Fruit fly (Drosophila melanogaster): ENCODE results near the gene CG9555.

The CG9555 gene

dm6 chr2L:8941736-8942337, 49.7 kb upstream of the CG9555 start, which contains the start of gene Argl (continued):
- TF ChIP-seq MTF-1 (GFP tag; optimal IDR thresholded peaks at IDR 0.05; ENCODE audit: borderline replicate concordance), result no peak
- TF ChIP-seq CG34376 (GFP tag; optimal IDR thresholded peaks at IDR 0.05), result peak; percentile 74
- no peak for TF ChIP-seq trem (tag; optimal IDR thresholded peaks at IDR 0.05)
- no peak for TF ChIP-seq CG17361 (GFP tag; IDR thresholded peaks at IDR 0.05)
- no peak for TF ChIP-seq kah (GFP tag; optimal IDR thresholded peaks at IDR 0.05)
- no peak for TF ChIP-seq CG10147 (GFP tag; optimal IDR thresholded peaks at IDR 0.05)
- peak; percentile 32 for TF ChIP-seq CG13296 (GFP tag; optimal IDR thresholded peaks at IDR 0.05)
- TF ChIP-seq CG18619 (GFP tag; optimal IDR thresholded peaks at IDR 0.05), result no peak
- TF ChIP-seq gem (tag; optimal IDR thresholded peaks at IDR 0.05), result peak; percentile 9
- peak in 1 of 2 experiments; percentile 50 for TF ChIP-seq Pdp1 (GFP tag; optimal IDR thresholded peaks at IDR 0.05)
- no peak for TF ChIP-seq CG34224 (GFP tag; IDR thresholded peaks at IDR 0.05; ENCODE audit: partially characterized antibody)
- no peak for TF ChIP-seq pros (GFP tag; optimal IDR thresholded peaks at IDR 0.05)
- no peak for TF ChIP-seq CTCF (GFP tag; optimal IDR thresholded peaks at IDR 0.05)
- TF ChIP-seq fu2 (GFP tag; optimal IDR thresholded peaks at IDR 0.05), result no peak
- peak; percentile 73 for TF ChIP-seq exex (tag; optimal IDR thresholded peaks at IDR 0.05)
- peak; percentile 5 for TF ChIP-seq CG11504 (tag; optimal IDR thresholded peaks at IDR 0.05)
- peak; percentile 54 for TF ChIP-seq sug (tag; optimal IDR thresholded peaks at IDR 0.05)
- TF ChIP-seq Hand (GFP tag; optimal IDR thresholded peaks at IDR 0.05), result peak; percentile 19
- TF ChIP-seq grau (tag; optimal IDR thresholded peaks at IDR 0.05), result peak; percentile 27
- peak; percentile 19 for TF ChIP-seq lab (GFP tag; optimal IDR thresholded peaks at IDR 0.05)
- no peak for TF ChIP-seq CG6175 (GFP tag; IDR thresholded peaks at IDR 0.05)
- peak; percentile 33 for TF ChIP-seq sens (GFP tag)
- TF ChIP-seq CG8281 (tag; optimal IDR thresholded peaks at IDR 0.05), result no peak
- TF ChIP-seq zen (tag; optimal IDR thresholded peaks at IDR 0.05), result no peak
- TF ChIP-seq CG17568 (GFP tag; optimal IDR thresholded peaks at IDR 0.05), result no peak
- no peak for TF ChIP-seq zfh2 (GFP tag; optimal IDR thresholded peaks at IDR 0.05)
- TF ChIP-seq grn (GFP tag; optimal IDR thresholded peaks at IDR 0.05), result peak; percentile 42
- TF ChIP-seq pho (GFP tag; optimal IDR thresholded peaks at IDR 0.05), result no peak
- TF ChIP-seq CG4404 (GFP tag; IDR thresholded peaks at IDR 0.05), result no peak
- TF ChIP-seq Med (GFP tag), result peak; percentile 49
- peak; percentile 21 for TF ChIP-seq CG3281 (GFP tag; optimal IDR thresholded peaks at IDR 0.05)
- no peak for TF ChIP-seq NC2α (GFP tag; optimal IDR thresholded peaks at IDR 0.05)
- no peak for TF ChIP-seq jing (GFP tag; optimal IDR thresholded peaks at IDR 0.05)
- peak; percentile 31; the same call in 1 of the 3 replicates for TF ChIP-seq row (GFP tag; IDR thresholded peaks at IDR 0.05)
- TF ChIP-seq CG15514 (GFP tag; optimal IDR thresholded peaks at IDR 0.05), result no peak
- TF ChIP-seq CG10543 (GFP tag; optimal IDR thresholded peaks at IDR 0.05), result peak; percentile 24

dm6 chr2L:8943110-8943509, 48.4 kb upstream of the CG9555 start, which contains the start of gene CG9515:
Gene CG9515, minus strand, starts transcription at chr2L:8943257.
- TF ChIP-seq seq (GFP tag; IDR thresholded peaks at IDR 0.05) (no peak), bab2 (GFP tag; optimal IDR thresholded peaks at IDR 0.05) (no peak), Doc2 (GFP tag; IDR thresholded peaks at IDR 0.05) (no peak), CG12659 (GFP tag; optimal IDR thresholded peaks at IDR 0.05) (peak; percentile 71), CG12104 (GFP tag; optimal IDR thresholded peaks at IDR 0.05) (no peak), CG9609 (GFP tag; optimal IDR thresholded peaks at IDR 0.05) (no peak), Bdp1 (GFP tag; optimal IDR thresholded peaks at IDR 0.05) (no peak), CG34422 (GFP tag; IDR thresholded peaks at IDR 0.05) (no peak), CG32767 (GFP tag; IDR thresholded peaks at IDR 0.05) (no peak), phol (tag; optimal IDR thresholded peaks at IDR 0.05) (peak; percentile 28), CG34224 (GFP tag; IDR thresholded peaks at IDR 0.05; ENCODE audit: partially characterized antibody) (peak; percentile 85), CG13775 (GFP tag; optimal IDR thresholded peaks at IDR 0.05) (no peak), CG11696 (GFP tag; IDR thresholded peaks at IDR 0.05) (no peak), trem (tag; optimal IDR thresholded peaks at IDR 0.05) (peak; percentile 58), CG1024 (GFP tag; IDR thresholded peaks at IDR 0.05) (no peak), Mrtf (GFP tag; IDR thresholded peaks at IDR 0.05) (no peak), ap (GFP tag; IDR thresholded peaks at IDR 0.05) (no peak), Ada2b (GFP tag; IDR thresholded peaks at IDR 0.05) (no peak), Fer2 (tag; optimal IDR thresholded peaks at IDR 0.05) (no peak)

All from whole organism, embryonic.